Worm (Caenorhabditis elegans) whole organism, L1 larva: ENCODE measurements around the gene K10C2.6.

ENCODE experiments used
- C04F5.9 ChIP-seq: sonication (generic microtip); optimal IDR thresholded peaks from 2 replicates; lab custom pipeline; 2016; ENCODE audit warnings: missing genetic modification characterization, missing compliant biosample characterization
- C16A3.4 ChIP-seq: fragments of 150-350 bp; optimal IDR thresholded peaks from 2 replicates; lab custom pipeline; 2014; ENCODE audit warnings: missing biosample characterization, missing genetic modification characterization
- F16B12.6 ChIP-seq: fragments of 150-350 bp; optimal IDR thresholded peaks from 2 replicates; lab custom pipeline; 2014; ENCODE audit warnings: missing biosample characterization, missing genetic modification characterization
- Y116A8C.19 ChIP-seq: sonication (generic microtip); optimal IDR thresholded peaks from 2 replicates; lab custom pipeline; 2016; ENCODE audit warnings: missing compliant biosample characterization, missing genetic modification characterization, borderline replicate concordance
- aha-1 ChIP-seq: fragments of 150-350 bp; optimal IDR thresholded peaks from 2 replicates; lab custom pipeline; 2014; ENCODE audit warnings: missing biosample characterization, missing genetic modification characterization
- aly-2 ChIP-seq: fragments of 150-350 bp; optimal IDR thresholded peaks from 2 replicates; lab custom pipeline; 2014; ENCODE audit warnings: missing biosample characterization, missing genetic modification characterization
- blmp-1 ChIP-seq: fragments of 150-350 bp; optimal IDR thresholded peaks from 2 replicates; lab custom pipeline; 2014; ENCODE audit warnings: missing biosample characterization, missing genetic modification characterization
- ceh-63 ChIP-seq: fragments of 200-800 bp; sonication (Bioruptor generic); optimal IDR thresholded peaks from 2 replicates; lab custom pipeline; 2018; ENCODE audit warnings: mild to moderate bottlenecking, missing genetic modification characterization, missing compliant biosample characterization
- ceh-90 ChIP-seq: sonication (generic microtip); optimal IDR thresholded peaks from 2 replicates; lab custom pipeline; 2016; ENCODE audit warnings: missing genetic modification characterization, missing compliant biosample characterization
- dpl-1 ChIP-seq, 3 experiments: fragments of 150-350 bp in 2 of 3; sonication (generic microtip) in 1 of 3; optimal IDR thresholded peaks; 2 replicates each; lab custom pipeline; 2014 to 2017; ENCODE audit warnings: missing biosample characterization in 3 of 3, missing genetic modification characterization in 3 of 3, missing genetic modification reagents in 3 of 3
- dsc-1 ChIP-seq: sonication (generic microtip); optimal IDR thresholded peaks from 2 replicates; lab custom pipeline; 2016; ENCODE audit warnings: mild to moderate bottlenecking, missing genetic modification characterization, missing compliant biosample characterization
- efl-1 ChIP-seq, 4 experiments: fragments of 150-350 bp; optimal IDR thresholded peaks in 3 of 4; peaks in 1 of 4; 1 replicate in 1 of 4; 2 replicates in 3 of 4; lab custom pipeline; 2014; ENCODE audit warnings: missing biosample characterization in 2 of 4, missing genetic modification characterization in 2 of 4, missing genetic modification reagents in 2 of 4
- efl-3 ChIP-seq: fragments of 200-800 bp; sonication (Bioruptor generic); optimal IDR thresholded peaks from 2 replicates; lab custom pipeline; 2018; ENCODE audit warnings: mild to moderate bottlenecking, missing genetic modification characterization, missing compliant biosample characterization
- egl-13 ChIP-seq: sonication (generic microtip); optimal IDR thresholded peaks from 2 replicates; lab custom pipeline; 2016; ENCODE audit warnings: missing genotype, missing genetic modification reagents, missing genetic modification characterization, missing compliant biosample characterization
- egl-27 ChIP-seq, 2 experiments: fragments of 150-350 bp in 1 of 2; sonication (generic microtip); optimal IDR thresholded peaks; 3 replicates each; lab custom pipeline; 2017 to 2018; ENCODE audit warnings: missing biosample characterization in 2 of 2, missing genetic modification characterization in 2 of 2, missing genetic modification reagents in 2 of 2
- elt-2 ChIP-seq: sonication (generic microtip); optimal IDR thresholded peaks from 2 replicates; lab custom pipeline; 2016; ENCODE audit warnings: missing genetic modification characterization, mild to moderate bottlenecking, inconsistent platforms, missing compliant biosample characterization, missing genetic modification reagents
- fkh-4 ChIP-seq: sonication (generic microtip); optimal IDR thresholded peaks from 2 replicates; lab custom pipeline; 2016; ENCODE audit warnings: missing compliant biosample characterization, missing genetic modification characterization, borderline replicate concordance
- fos-1 ChIP-seq: fragments of 150-350 bp; optimal IDR thresholded peaks from 2 replicates; lab custom pipeline; 2014; ENCODE audit warnings: missing biosample characterization, missing genetic modification characterization
- grh-1 ChIP-seq: fragments of 200-800 bp; sonication (Bioruptor generic); IDR thresholded peaks from 2 replicates; pipeline ENCODE4 v1.3.6; 2022; ENCODE audit warnings: missing genetic modification reagents, missing genetic modification characterization, missing compliant biosample characterization
- hlh-4 ChIP-seq: sonication (generic microtip); optimal IDR thresholded peaks from 2 replicates; lab custom pipeline; 2016; ENCODE audit warnings: mild to moderate bottlenecking, missing genetic modification characterization, missing compliant biosample characterization
- hpl-2 ChIP-seq: fragments of 150-350 bp; optimal IDR thresholded peaks from 2 replicates; lab custom pipeline; 2014; ENCODE audit warnings: missing biosample characterization, missing genetic modification reagents, missing genetic modification characterization
- jun-1 ChIP-seq: fragments of 150-350 bp; optimal IDR thresholded peaks from 2 replicates; lab custom pipeline; 2014; ENCODE audit warnings: missing biosample characterization, missing genetic modification reagents, missing genetic modification characterization
- lin-39 ChIP-seq: fragments of 150-350 bp; optimal IDR thresholded peaks from 2 replicates; lab custom pipeline; 2014; ENCODE audit warnings: missing biosample characterization, missing genetic modification reagents, missing genetic modification characterization
- lsy-2 ChIP-seq, 2 experiments: fragments of 150-350 bp; optimal IDR thresholded peaks; 2 replicates each; lab custom pipeline; 2014; ENCODE audit warnings: missing biosample characterization in 2 of 2, missing genetic modification characterization in 2 of 2
- mab-9 ChIP-seq: fragments of 200-800 bp; sonication (Bioruptor generic); IDR thresholded peaks from 2 replicates; pipeline ENCODE4 v1.3.6; 2022; ENCODE audit warnings: missing genetic modification reagents, missing genetic modification characterization, missing compliant biosample characterization
- mep-1 ChIP-seq: fragments of 150-350 bp; optimal IDR thresholded peaks from 2 replicates; lab custom pipeline; 2014; ENCODE audit warnings: missing biosample characterization, missing genetic modification characterization
- nhr-12 ChIP-seq: sonication (generic microtip); optimal IDR thresholded peaks from 2 replicates; lab custom pipeline; 2017; ENCODE audit warnings: missing biosample characterization, missing genetic modification characterization
- nhr-19 ChIP-seq: fragments of 200-800 bp; sonication (Bioruptor generic); conservative IDR thresholded peaks from 2 replicates; pipeline ENCODE4 v1.3.6; 2022; ENCODE audit warnings: missing genetic modification characterization, missing compliant biosample characterization
- nhr-47 ChIP-seq: sonication (generic microtip); optimal IDR thresholded peaks from 2 replicates; lab custom pipeline; 2016; ENCODE audit warnings: mild to moderate bottlenecking, missing genetic modification characterization, moderate library complexity, missing compliant biosample characterization
- nhr-71 ChIP-seq: sonication (generic microtip); optimal IDR thresholded peaks from 2 replicates; lab custom pipeline; 2016; ENCODE audit warnings: mild to moderate bottlenecking, missing genetic modification characterization, moderate library complexity, missing compliant biosample characterization
- nhr-84 ChIP-seq: sonication (generic microtip); optimal IDR thresholded peaks from 2 replicates; lab custom pipeline; 2017; ENCODE audit warnings: missing biosample characterization, missing genetic modification characterization
- nhr-85 ChIP-seq: sonication (generic microtip); peaks from one replicate; lab custom pipeline; 2016; ENCODE audit warnings: missing genetic modification characterization, inconsistent platforms, missing compliant biosample characterization
- pag-3 ChIP-seq: sonication (generic microtip); optimal IDR thresholded peaks from 2 replicates; lab custom pipeline; 2017; ENCODE audit warnings: missing genetic modification characterization, mild to moderate bottlenecking, missing compliant biosample characterization, antibody characterized with exemption, borderline replicate concordance; ENCODE audit not compliant: insufficient read depth
- pax-3 ChIP-seq: fragments of 200-800 bp; sonication (Bioruptor generic); optimal IDR thresholded peaks from 2 replicates; lab custom pipeline; 2018; ENCODE audit warnings: mild to moderate bottlenecking, missing genetic modification characterization, moderate library complexity, missing compliant biosample characterization
- pqm-1 ChIP-seq: sonication (generic microtip); optimal IDR thresholded peaks from 3 replicates; lab custom pipeline; 2017; ENCODE audit warnings: missing biosample characterization, missing genetic modification characterization
- skn-1 ChIP-seq: fragments of 150-350 bp; optimal IDR thresholded peaks from 2 replicates; lab custom pipeline; 2014; ENCODE audit warnings: missing biosample characterization, missing genetic modification characterization
- sptf-1 ChIP-seq: fragments of 150-350 bp; optimal IDR thresholded peaks from 2 replicates; lab custom pipeline; 2014; ENCODE audit warnings: missing biosample characterization, missing genetic modification characterization
- swsn-7 ChIP-seq: sonication (generic microtip); optimal IDR thresholded peaks from 2 replicates; lab custom pipeline; 2016; ENCODE audit warnings: missing genetic modification characterization, missing compliant biosample characterization
- tbx-2 ChIP-seq: sonication (generic microtip); optimal IDR thresholded peaks from 2 replicates; lab custom pipeline; 2016; ENCODE audit warnings: missing genetic modification characterization, missing compliant biosample characterization
- unc-130 ChIP-seq: fragments of 150-350 bp; optimal IDR thresholded peaks from 2 replicates; lab custom pipeline; 2017; ENCODE audit warnings: missing biosample characterization, missing genetic modification characterization, inconsistent platforms
- unc-30 ChIP-seq: sonication (generic microtip); optimal IDR thresholded peaks from 2 replicates; lab custom pipeline; 2017; ENCODE audit warnings: missing biosample characterization, missing genetic modification characterization
- unc-86 ChIP-seq: sonication (generic microtip); optimal IDR thresholded peaks from 2 replicates; lab custom pipeline; 2016; ENCODE audit warnings: missing genetic modification characterization, missing compliant biosample characterization
- unc-98 ChIP-seq: fragments of 200-800 bp; sonication (Bioruptor generic); IDR thresholded peaks from 2 replicates; pipeline ENCODE4 v1.3.6; 2022; ENCODE audit warnings: missing genetic modification characterization, missing compliant biosample characterization
- ztf-11 ChIP-seq, 2 experiments: sonication (generic microtip); optimal IDR thresholded peaks; 2 replicates each; lab custom pipeline; 2016 to 2017; ENCODE audit warnings: missing genetic modification characterization in 2 of 2, missing biosample characterization in 1 of 2, missing compliant biosample characterization in 1 of 2
- ztf-4 ChIP-seq: fragments of 150-350 bp; optimal IDR thresholded peaks from 2 replicates; lab custom pipeline; 2014; ENCODE audit warnings: missing biosample characterization, missing genetic modification characterization

K10C2.6 gene

ce11 chrX:6410177-6410765 is 41.0 kb upstream of the K10C2.6 start, which contains the start of gene mup-2 (continued):
- peak; percentile 30; the same call in 1 of the 2 replicates for TF ChIP-seq unc-98
- no peak for TF ChIP-seq aly-2 (tag; lab: Kevin White, UChicago)
- peak; percentile 7 for TF ChIP-seq ztf-4
- TF ChIP-seq unc-30 (tag; lab: Kevin White, UChicago), result no peak
- peak; percentile 49 for TF ChIP-seq tbx-2 (tag; lab: Kevin White, UChicago)
- TF ChIP-seq egl-27 (tag; optimal IDR thresholded peaks at IDR 0.05; lab: Kevin White, UChicago), result no peak
- no peak for TF ChIP-seq C04F5.9 (tag; lab: Kevin White, UChicago)
- no peak for TF ChIP-seq skn-1 (tag; lab: Kevin White, UChicago)
- no peak for TF ChIP-seq egl-13 (tag; lab: Kevin White, UChicago)
- TF ChIP-seq nhr-85 (tag; lab: Kevin White, UChicago), result no peak
- no peak for TF ChIP-seq jun-1 (tag; lab: Kevin White, UChicago)
- peak; percentile 89 for TF ChIP-seq nhr-71
- TF ChIP-seq lsy-2 (tag; optimal IDR thresholded peaks at IDR 0.05; lab: Kevin White, UChicago), result peak; percentile 22 to 60
- no peak for TF ChIP-seq mep-1 (tag; lab: Kevin White, UChicago)
- TF ChIP-seq hlh-4 (tag; lab: Kevin White, UChicago), result no peak
- no peak for TF ChIP-seq C16A3.4 (tag; lab: Kevin White, UChicago)
- TF ChIP-seq nhr-12 (tag; lab: Kevin White, UChicago), result no peak
- peak in 1 of 2 experiments; percentile 21 for TF ChIP-seq efl-1 (optimal IDR thresholded peaks at IDR 0.05; lab: Kevin White, UChicago)
- TF ChIP-seq efl-1 (GFP tag; optimal IDR thresholded peaks at IDR 0.05 in 1 of 2; lab: Kevin White, UChicago), result peak in 1 of 2 experiments; percentile 0
- no peak for TF ChIP-seq efl-3 (GFP tag; lab: Kevin White, UChicago)
- peak; percentile 13 for TF ChIP-seq fkh-4 (tag; lab: Kevin White, UChicago)
- peak; percentile 88 for TF ChIP-seq dsc-1 (tag; lab: Kevin White, UChicago)
- peak; percentile 2 for TF ChIP-seq lin-39
- no peak for TF ChIP-seq F16B12.6
- TF ChIP-seq pag-3 (tag; lab: Kevin White, UChicago), result peak; percentile 77
- no peak for TF ChIP-seq hpl-2
- TF ChIP-seq ceh-63 (GFP tag; lab: Kevin White, UChicago), result no peak
- TF ChIP-seq ceh-90 (tag; lab: Kevin White, UChicago), result no peak
- no peak for TF ChIP-seq aha-1 (tag; lab: Kevin White, UChicago)
- TF ChIP-seq blmp-1 (tag; lab: Kevin White, UChicago), result no peak
- TF ChIP-seq nhr-84, result no peak
- no peak for TF ChIP-seq unc-86
- TF ChIP-seq dpl-1 (GFP tag; optimal IDR thresholded peaks at IDR 0.05; lab: Kevin White, UChicago), result no peak
- TF ChIP-seq unc-130 (tag; lab: Kevin White, UChicago), result peak; percentile 50
- TF ChIP-seq sptf-1 (tag; lab: Kevin White, UChicago), result no peak
- no peak for TF ChIP-seq grh-1 (GFP tag; lab: Robert Waterston, UW)
- TF ChIP-seq pax-3 (tag; lab: Kevin White, UChicago), result no peak
- no peak for TF ChIP-seq fos-1 (tag; lab: Kevin White, UChicago)
- TF ChIP-seq ztf-11 (tag; optimal IDR thresholded peaks at IDR 0.05; lab: Kevin White, UChicago), result no peak
- no peak for TF ChIP-seq Y116A8C.19
- TF ChIP-seq mab-9 (GFP tag; lab: Robert Waterston, UW), result no peak
- TF ChIP-seq swsn-7 (tag; lab: Kevin White, UChicago), result peak; percentile 24
- peak; percentile 18 for TF ChIP-seq nhr-47 (tag; lab: Kevin White, UChicago)
- TF ChIP-seq, all 84 proteins: peak for 23

- TF ChIP-seq nhr-19 (GFP tag; lab: Robert Waterston, UW), result no peak
- no peak for TF ChIP-seq jun-1 (tag; lab: Kevin White, UChicago)
- TF ChIP-seq unc-98, result no peak
- no peak for TF ChIP-seq elt-2 (tag; lab: Kevin White, UChicago)
- TF ChIP-seq efl-3 (GFP tag; lab: Kevin White, UChicago), result no peak
- TF ChIP-seq ceh-63 (GFP tag; lab: Kevin White, UChicago), result no peak
- TF ChIP-seq nhr-47 (tag; lab: Kevin White, UChicago), result no peak
- no peak for TF ChIP-seq efl-1 (optimal IDR thresholded peaks at IDR 0.05; lab: Kevin White, UChicago)
- TF ChIP-seq efl-1 (GFP tag; optimal IDR thresholded peaks at IDR 0.05 in 1 of 2; lab: Kevin White, UChicago), result no peak
- no peak for TF ChIP-seq pqm-1 (tag; lab: Kevin White, UChicago)
- no peak for TF ChIP-seq unc-130 (tag; lab: Kevin White, UChicago)
- TF ChIP-seq, all 84 proteins: peak for 0
Observed at ce11 chrX:6412575-6412974, 38.7 kb upstream of the K10C2.6 start, which contains the start of gene T22E5.1. Gene T22E5.1, plus strand, starts transcription at chrX:6412875.
